Fruit fly (Drosophila melanogaster) whole organism, prepupa: ENCODE data around the gene CG1789.

Source experiments
- CG8319 ChIP-seq: fragments of 200-800 bp; sonication (Bioruptor generic); optimal IDR thresholded peaks from 3 replicates; lab custom pipeline; 2016; ENCODE audit warnings: missing biosample characterization, missing genetic modification characterization
- Hr39 ChIP-seq: fragments of 200-800 bp; sonication (Bioruptor generic); optimal IDR thresholded peaks from 2 replicates; lab custom pipeline; 2016; ENCODE audit warnings: missing biosample characterization, missing genetic modification characterization

DNA sequence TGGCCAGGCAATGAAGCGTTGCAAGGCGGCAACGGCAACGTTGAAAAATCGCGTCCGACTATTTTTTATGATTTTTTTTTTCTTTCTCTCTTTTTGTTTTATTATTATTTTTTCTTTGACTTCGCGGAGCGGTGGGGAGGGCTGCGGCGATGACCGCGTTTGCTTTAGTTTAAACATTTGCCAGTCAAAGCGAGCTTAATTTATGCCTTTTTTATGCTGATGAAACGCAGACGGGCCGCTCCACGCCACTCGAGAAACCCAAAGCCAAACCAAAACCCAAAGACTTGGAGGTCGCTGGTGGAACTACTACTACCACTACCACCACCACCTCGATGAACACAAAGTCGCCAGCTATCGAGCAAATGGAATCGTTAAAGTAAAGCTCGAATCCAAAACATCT is 47.0 kb downstream of the CG1789 start:
- no peak for TF ChIP-seq Hr39 (GFP tag; lab: Kevin White, UChicago)
- no peak for TF ChIP-seq CG8319
